Fruit fly (Drosophila melanogaster) whole organism, embryonic: ENCODE measurements around the gene Traf4.

ENCODE experiments used
- ATbp ChIP-seq: fragments of 200-800 bp; sonication (Bioruptor generic); optimal IDR thresholded peaks from 2 replicates; lab custom pipeline; 2017; ENCODE audit warnings: missing biosample characterization, mild to moderate bottlenecking, missing genetic modification characterization, missing genetic modification reagents
- Abd-B ChIP-seq: fragments of 200-800 bp; sonication (Bioruptor generic); optimal IDR thresholded peaks from 2 replicates; lab custom pipeline; 2018; ENCODE audit warnings: missing biosample characterization, mild to moderate bottlenecking, missing genetic modification characterization, moderate library complexity
- Bdp1 ChIP-seq: fragments of 200-800 bp; sonication (Bioruptor generic); optimal IDR thresholded peaks from 3 replicates; lab custom pipeline; 2016; ENCODE audit warnings: missing biosample characterization, missing genetic modification characterization
- CG11696 ChIP-seq: fragments of 200-800 bp; sonication (Bioruptor generic); IDR thresholded peaks from 2 replicates; pipeline ENCODE4 v1.3.6; 2022; ENCODE audit warnings: missing biosample characterization, missing genetic modification characterization
- CG12236 ChIP-seq: fragments of 200-800 bp; sonication (Bioruptor generic); optimal IDR thresholded peaks from 2 replicates; lab custom pipeline; 2016; ENCODE audit warnings: missing biosample characterization, missing genetic modification characterization
- CG1233 ChIP-seq: fragments of 200-800 bp; sonication (Bioruptor generic); optimal IDR thresholded peaks from 4 replicates; lab custom pipeline; 2018; ENCODE audit warnings: missing biosample characterization, mild to moderate bottlenecking, missing genetic modification characterization
- CG12769 ChIP-seq: fragments of 200-800 bp; sonication (Bioruptor generic); optimal IDR thresholded peaks from 2 replicates; lab custom pipeline; 2019; ENCODE audit warnings: missing biosample characterization, mild to moderate bottlenecking, missing genetic modification characterization, moderate library complexity
- CG14441 ChIP-seq: fragments of 200-800 bp; sonication (Bioruptor generic); IDR thresholded peaks from 2 replicates; pipeline ENCODE4 v1.3.6; 2022; ENCODE audit warnings: missing biosample characterization, missing genetic modification characterization
- CG14667 ChIP-seq: fragments of 200-800 bp; sonication (Bioruptor generic); IDR thresholded peaks from 2 replicates; pipeline ENCODE4 v1.3.6; 2022; ENCODE audit warnings: missing biosample characterization, missing genetic modification characterization
- CG15269 ChIP-seq: fragments of 200-800 bp; sonication (Bioruptor generic); optimal IDR thresholded peaks from 2 replicates; lab custom pipeline; 2018; ENCODE audit warnings: missing biosample characterization, mild to moderate bottlenecking, missing genetic modification characterization, moderate library complexity
- CG17612 ChIP-seq: fragments of 200-800 bp; sonication (Bioruptor generic); IDR thresholded peaks from 2 replicates; pipeline ENCODE4 v1.3.6; 2022; ENCODE audit warnings: missing biosample characterization, missing genetic modification characterization
- CG31224 ChIP-seq: fragments of 200-800 bp; sonication (Bioruptor generic); IDR thresholded peaks from 2 replicates; pipeline ENCODE4 v1.3.6; 2022; ENCODE audit warnings: missing biosample characterization, missing genetic modification characterization
- CG32532 ChIP-seq: fragments of 200-800 bp; sonication (Bioruptor generic); IDR thresholded peaks from 2 replicates; pipeline ENCODE4 v1.3.6; 2022; ENCODE audit warnings: missing biosample characterization, missing genetic modification characterization
- CG3995 ChIP-seq: fragments of 200-800 bp; sonication (Bioruptor generic); optimal IDR thresholded peaks from 3 replicates; lab custom pipeline; 2016; ENCODE audit warnings: missing biosample characterization, missing genetic modification characterization
- CG4404 ChIP-seq: fragments of 200-800 bp; sonication (Bioruptor generic); IDR thresholded peaks from 2 replicates; pipeline ENCODE4 v1.3.6; 2022; ENCODE audit warnings: missing biosample characterization, missing genetic modification characterization
- CG6175 ChIP-seq: fragments of 200-800 bp; sonication (Bioruptor generic); IDR thresholded peaks from 3 replicates; pipeline ENCODE4 v1.3.6; 2022; ENCODE audit warnings: missing biosample characterization, missing genetic modification characterization
- CG6683 ChIP-seq: fragments of 200-800 bp; sonication (Bioruptor generic); optimal IDR thresholded peaks from 2 replicates; lab custom pipeline; 2017; ENCODE audit warnings: missing biosample characterization, mild to moderate bottlenecking, missing genetic modification characterization, missing genetic modification reagents
- CG7963 ChIP-seq: fragments of 200-800 bp; sonication (Bioruptor generic); IDR thresholded peaks from 3 replicates; pipeline ENCODE4 v1.3.6; 2022; ENCODE audit warnings: missing biosample characterization, missing genetic modification characterization; ENCODE audit not compliant: partially characterized antibody
- CHES-1-like ChIP-seq: fragments of 200-800 bp; sonication (Bioruptor generic); optimal IDR thresholded peaks from 2 replicates; lab custom pipeline; 2016; ENCODE audit warnings: missing biosample characterization, missing genetic modification characterization
- Camta ChIP-seq: fragments of 200-800 bp; sonication (Bioruptor generic); optimal IDR thresholded peaks from 2 replicates; lab custom pipeline; 2016; ENCODE audit warnings: missing biosample characterization, missing genetic modification characterization
- D19A ChIP-seq: fragments of 200-800 bp; optimal IDR thresholded peaks from 3 replicates; lab custom pipeline; 2019; ENCODE audit warnings: missing biosample characterization, mild to moderate bottlenecking, missing genetic modification characterization, moderate library complexity
- Hey ChIP-seq: fragments of 200-800 bp; sonication (Bioruptor generic); optimal IDR thresholded peaks from 3 replicates; lab custom pipeline; 2018; ENCODE audit warnings: missing biosample characterization, mild to moderate bottlenecking, missing genetic modification characterization
- Hr39 ChIP-seq: fragments of >200 bp; optimal IDR thresholded peaks from 2 replicates; lab custom pipeline; 2017
- Kr ChIP-seq: fragments of 200-800 bp; sonication (Bioruptor generic); optimal IDR thresholded peaks from 2 replicates; lab custom pipeline; 2017; ENCODE audit warnings: missing biosample characterization, mild to moderate bottlenecking, missing genetic modification characterization
- MBD-R2 ChIP-seq: fragments of 200-800 bp; sonication (Bioruptor generic); IDR thresholded peaks from 2 replicates; pipeline ENCODE4 v1.3.6; 2022; ENCODE audit warnings: missing biosample characterization, missing genetic modification characterization
- Mrtf ChIP-seq: fragments of 200-800 bp; sonication (Bioruptor generic); IDR thresholded peaks from 3 replicates; pipeline ENCODE4 v1.3.6; 2022; ENCODE audit warnings: missing biosample characterization, missing genetic modification characterization
- NFAT ChIP-seq: fragments of 200-800 bp; sonication (Bioruptor generic); IDR thresholded peaks from 2 replicates; pipeline ENCODE4 v1.3.6; 2022; ENCODE audit warnings: missing biosample characterization, missing genetic modification characterization
- Nf-YC ChIP-seq: fragments of 200-800 bp; optimal IDR thresholded peaks from 3 replicates; lab custom pipeline; 2019; ENCODE audit warnings: missing biosample characterization, mild to moderate bottlenecking, missing genetic modification characterization, moderate library complexity
- Oaz ChIP-seq: fragments of 200-800 bp; sonication (Bioruptor generic); IDR thresholded peaks from 2 replicates; pipeline ENCODE4 v1.3.6; 2022; ENCODE audit warnings: missing biosample characterization, missing genetic modification characterization
- Optix ChIP-seq: fragments of 200-800 bp; sonication (Bioruptor generic); IDR thresholded peaks from 3 replicates; pipeline ENCODE4 v1.3.6; 2022; ENCODE audit warnings: missing biosample characterization, missing genetic modification characterization
- Sox102F ChIP-seq: fragments of 200-800 bp; sonication (Bioruptor generic); optimal IDR thresholded peaks from 2 replicates; lab custom pipeline; 2018; ENCODE audit warnings: missing biosample characterization, mild to moderate bottlenecking, missing genetic modification characterization, moderate library complexity
- abd-A ChIP-seq: fragments of 200-800 bp; sonication (Bioruptor generic); optimal IDR thresholded peaks from 3 replicates; lab custom pipeline; 2019; ENCODE audit warnings: missing biosample characterization, mild to moderate bottlenecking, missing genetic modification characterization, moderate library complexity
- ac ChIP-seq: fragments of 200-800 bp; sonication (Bioruptor generic); optimal IDR thresholded peaks from 3 replicates; lab custom pipeline; 2017; ENCODE audit warnings: missing biosample characterization, mild to moderate bottlenecking, missing genetic modification characterization
- ap ChIP-seq: fragments of 200-800 bp; sonication (Bioruptor generic); IDR thresholded peaks from 2 replicates; pipeline ENCODE4 v1.3.6; 2022; ENCODE audit warnings: missing biosample characterization, missing genetic modification characterization
- ato ChIP-seq: fragments of 200-800 bp; sonication (Bioruptor generic); IDR thresholded peaks from 2 replicates; pipeline ENCODE4 v1.3.6; 2022; ENCODE audit warnings: missing biosample characterization, missing genetic modification characterization; ENCODE audit not compliant: partially characterized antibody
- crp ChIP-seq, 2 experiments: fragments of 200-800 bp; sonication (Bioruptor generic); optimal IDR thresholded peaks; 2 replicates in 1 of 2; 3 replicates in 1 of 2; lab custom pipeline; 2017; ENCODE audit warnings: missing biosample characterization in 2 of 2, missing genetic modification characterization in 2 of 2, mild to moderate bottlenecking in 1 of 2, moderate library complexity in 1 of 2
- ewg ChIP-seq: fragments of 200-800 bp; sonication (Bioruptor generic); optimal IDR thresholded peaks from 3 replicates; lab custom pipeline; 2017; ENCODE audit warnings: mild to moderate bottlenecking, missing biosample characterization, missing genetic modification reagents, missing genetic modification characterization
- gsb-n ChIP-seq: fragments of 200-800 bp; sonication (Bioruptor generic); optimal IDR thresholded peaks from 3 replicates; lab custom pipeline; 2018; ENCODE audit warnings: missing biosample characterization, mild to moderate bottlenecking, missing genetic modification characterization
- gt ChIP-seq: fragments of 200-800 bp; sonication (Bioruptor generic); IDR thresholded peaks from 2 replicates; pipeline ENCODE4 v1.3.6; 2022; ENCODE audit warnings: missing biosample characterization, missing genetic modification characterization
- ham ChIP-seq: fragments of 200-800 bp; sonication (Bioruptor generic); IDR thresholded peaks from 2 replicates; pipeline ENCODE4 v1.3.6; 2022; ENCODE audit warnings: missing biosample characterization, missing genetic modification characterization
- knrl ChIP-seq: fragments of 200-800 bp; sonication (Bioruptor generic); IDR thresholded peaks from 3 replicates; pipeline ENCODE4 v1.3.6; 2022; ENCODE audit warnings: missing biosample characterization, missing genetic modification characterization; ENCODE audit not compliant: partially characterized antibody
- lbe ChIP-seq: fragments of 200-800 bp; sonication (Bioruptor generic); optimal IDR thresholded peaks from 2 replicates; lab custom pipeline; 2016; ENCODE audit warnings: missing biosample characterization, mild to moderate bottlenecking, missing genetic modification characterization
- maf-S ChIP-seq: fragments of 200-800 bp; sonication (Bioruptor generic); optimal IDR thresholded peaks from 2 replicates; lab custom pipeline; 2016; ENCODE audit warnings: missing biosample characterization, missing genetic modification characterization
- mirr ChIP-seq: fragments of 200-800 bp; sonication (Bioruptor generic); optimal IDR thresholded peaks from 3 replicates; lab custom pipeline; 2018; ENCODE audit warnings: missing biosample characterization, mild to moderate bottlenecking, missing genetic modification characterization
- nerfin-1 ChIP-seq: fragments of 200-800 bp; sonication (Bioruptor generic); optimal IDR thresholded peaks from 3 replicates; lab custom pipeline; 2019; ENCODE audit warnings: missing biosample characterization, mild to moderate bottlenecking, missing genetic modification characterization, moderate library complexity
- pum ChIP-seq: fragments of 200-800 bp; sonication (Bioruptor generic); optimal IDR thresholded peaks from 2 replicates; lab custom pipeline; 2016; ENCODE audit warnings: missing biosample characterization, missing genetic modification characterization
- row ChIP-seq: fragments of 200-800 bp; sonication (Bioruptor generic); IDR thresholded peaks from 3 replicates; pipeline ENCODE4 v1.3.6; 2022; ENCODE audit warnings: missing biosample characterization, missing genetic modification characterization
- shn ChIP-seq: fragments of 200-800 bp; sonication (Bioruptor generic); optimal IDR thresholded peaks from 3 replicates; lab custom pipeline; 2016; ENCODE audit warnings: missing biosample characterization, missing genetic modification characterization
- sima ChIP-seq: fragments of 200-800 bp; sonication (Bioruptor generic); optimal IDR thresholded peaks from 2 replicates; lab custom pipeline; 2016; ENCODE audit warnings: missing biosample characterization, missing genetic modification characterization
- sna ChIP-seq: fragments of 200-800 bp; sonication (Bioruptor generic); IDR thresholded peaks from 2 replicates; pipeline ENCODE4 v1.3.6; 2022; ENCODE audit warnings: missing biosample characterization, missing genetic modification characterization; ENCODE audit not compliant: partially characterized antibody
- trh ChIP-seq: fragments of 200-800 bp; sonication (Bioruptor generic); optimal IDR thresholded peaks from 2 replicates; lab custom pipeline; 2016; ENCODE audit warnings: missing biosample characterization, missing genetic modification characterization
- vfl ChIP-seq: fragments of 200-800 bp; sonication (Bioruptor generic); optimal IDR thresholded peaks from 2 replicates; lab custom pipeline; 2016; ENCODE audit warnings: missing biosample characterization, missing genetic modification characterization

Gene Traf4

dm6 chr2L:4417982-4418381, 56.3 kb downstream of the Traf4 start (continued):
- no peak for TF ChIP-seq CG12769
- no peak for TF ChIP-seq vfl (GFP tag; lab: Kevin White, UChicago)
- TF ChIP-seq Oaz (GFP tag; lab: Robert Waterston, UW): 0 out of 2 replicates have a peak, but pooled peaks have one; percentile 27
- TF ChIP-seq Optix (GFP tag; lab: Robert Waterston, UW): peak; percentile 32; the same call in 1 of the 3 replicates
- TF ChIP-seq gt (GFP tag; lab: Robert Waterston, UW): no peak
- no peak for TF ChIP-seq CG1233 (GFP tag; lab: Kevin White, UChicago)
- TF ChIP-seq NFAT (GFP tag; lab: Robert Waterston, UW): 0 out of 2 replicates have a peak, but pooled peaks have one; percentile 23
- TF ChIP-seq CG6683 (GFP tag; lab: Kevin White, UChicago): no peak
- peak; percentile 7 for TF ChIP-seq mirr
- TF ChIP-seq Mrtf (GFP tag; lab: Robert Waterston, UW): no peak
- TF ChIP-seq CG32532 (GFP tag; lab: Robert Waterston, UW): peak; percentile 45; the same call in 1 of the 2 replicates
- no peak for TF ChIP-seq knrl (GFP tag; lab: Robert Waterston, UW)
- no peak for TF ChIP-seq Sox102F (GFP tag; lab: Kevin White, UChicago)
- no peak for TF ChIP-seq Hey
- no peak for TF ChIP-seq CG6175 (GFP tag; lab: Robert Waterston, UW)
- TF ChIP-seq CHES-1-like (GFP tag; lab: Kevin White, UChicago): no peak
- TF ChIP-seq gsb-n (tag; lab: Kevin White, UChicago): no peak
- no peak for TF ChIP-seq row (GFP tag; lab: Robert Waterston, UW)
- TF ChIP-seq ham: no peak
- TF ChIP-seq crp (GFP tag; optimal IDR thresholded peaks at IDR 0.05; lab: Kevin White, UChicago): no peak
- TF ChIP-seq ap (GFP tag; lab: Robert Waterston, UW): no peak
- no peak for TF ChIP-seq lbe
- no peak for TF ChIP-seq Hr39 (lab: Kevin White, UChicago)
- TF ChIP-seq ac (GFP tag; lab: Kevin White, UChicago): no peak
- no peak for TF ChIP-seq sna (GFP tag; lab: Robert Waterston, UW)
- TF ChIP-seq Kr: no peak
- no peak for TF ChIP-seq CG31224 (GFP tag; lab: Robert Waterston, UW)
- TF ChIP-seq CG11696: no peak
- TF ChIP-seq abd-A: no peak
- TF ChIP-seq pum (GFP tag; lab: Kevin White, UChicago): no peak
- no peak for TF ChIP-seq Camta (GFP tag; lab: Kevin White, UChicago)
- no peak for TF ChIP-seq Nf-YC (tag; lab: Kevin White, UChicago)
- TF ChIP-seq nerfin-1 (tag; lab: Kevin White, UChicago): no peak
- TF ChIP-seq Bdp1 (GFP tag; lab: Kevin White, UChicago): no peak
- TF ChIP-seq maf-S (GFP tag; lab: Kevin White, UChicago): no peak
- TF ChIP-seq ATbp (GFP tag; lab: Kevin White, UChicago): no peak
- no peak for TF ChIP-seq CG12236
- no peak for TF ChIP-seq MBD-R2
- no peak for TF ChIP-seq CG4404 (GFP tag; lab: Robert Waterston, UW)
- TF ChIP-seq CG7963: no peak
- TF ChIP-seq sima (GFP tag; lab: Kevin White, UChicago): no peak
- no peak for TF ChIP-seq ewg (GFP tag; lab: Kevin White, UChicago)
- no peak for TF ChIP-seq D19A
- TF ChIP-seq ato (GFP tag; lab: Robert Waterston, UW): no peak
- TF ChIP-seq CG14667 (GFP tag; lab: Robert Waterston, UW): peak; percentile 32; the same call in 1 of the 2 replicates
- TF ChIP-seq shn (GFP tag; lab: Kevin White, UChicago): no peak
- TF ChIP-seq Abd-B: no peak
- no peak for TF ChIP-seq CG3995 (GFP tag; lab: Kevin White, UChicago)
- peak; percentile 65; the same call in 1 of the 2 replicates for TF ChIP-seq CG17612
- no peak for TF ChIP-seq trh (GFP tag; lab: Kevin White, UChicago)
- TF ChIP-seq CG15269: no peak
- TF ChIP-seq CG14441 (GFP tag; lab: Robert Waterston, UW): peak; percentile 42; the same call in 1 of the 2 replicates
